Fruit fly (Drosophila melanogaster): ENCODE data around the gene RpS17.

- TF ChIP-seq ttk (optimal IDR thresholded peaks at IDR 0.05), result no peak
- no peak for TF ChIP-seq h (optimal IDR thresholded peaks at IDR 0.05)
- TF ChIP-seq Sin3A (optimal IDR thresholded peaks at IDR 0.05), result no peak
- TF ChIP-seq psq (optimal IDR thresholded peaks at IDR 0.05), result no peak
Observed at dm6 chr3L:9467763-9468206, 38.2 kb upstream of the RpS17 start.

Measured in Kc167 (cell line).